Fruit fly (Drosophila melanogaster) S2 (cell line): ENCODE data around the gene Pburs.

ENCODE experiments used
- CG8478 ChIP-seq: fragments of >200 bp; optimal IDR thresholded peaks from 2 replicates; lab custom pipeline; 2018
- CTCF ChIP-seq, 2 experiments: fragments of >200 bp; optimal IDR thresholded peaks; 2 replicates each; lab custom pipeline; 2018

DNA sequence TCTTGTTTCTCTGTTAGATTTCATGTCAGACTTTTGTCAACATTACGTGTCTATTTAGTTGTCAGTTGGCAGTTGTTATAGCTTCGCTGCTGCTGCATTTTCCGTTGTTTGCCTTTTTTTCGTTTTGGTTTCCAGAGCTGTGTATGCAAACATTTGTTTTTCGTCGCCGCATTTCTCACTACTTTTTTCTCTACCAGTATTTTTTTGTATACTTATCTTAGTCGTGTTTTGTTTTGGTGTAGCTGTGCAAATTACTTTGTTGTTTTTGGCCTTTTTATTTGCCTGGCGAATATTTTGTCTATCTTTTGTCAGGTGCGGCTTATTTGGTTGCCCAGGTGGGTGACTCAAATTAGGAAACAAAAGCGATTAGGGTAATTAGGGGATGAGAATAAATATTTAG lies 18.6 kb downstream of the Pburs start:
- TF ChIP-seq CTCF (optimal IDR thresholded peaks at IDR 0.05; lab: Kevin White, UChicago) (no peak), CG8478 (lab: Kevin White, UChicago) (no peak)
